Fruit fly (Drosophila melanogaster) whole organism, pupa: Measurements from ENCODE around the gene CG6441.

Source experiments
- CG13204 ChIP-seq: fragments of 200-800 bp; sonication (Bioruptor generic); optimal IDR thresholded peaks from 2 replicates; lab custom pipeline; 2018; ENCODE audit warnings: missing biosample characterization, mild to moderate bottlenecking, missing genetic modification characterization, moderate library complexity
- CG15710 ChIP-seq: fragments of 200-800 bp; sonication (Bioruptor generic); optimal IDR thresholded peaks from 2 replicates; lab custom pipeline; 2018; ENCODE audit warnings: missing biosample characterization, mild to moderate bottlenecking, missing genetic modification characterization, moderate library complexity

dm6 chr2L:7454112-7454511 lies 20.4 kb upstream of the CG6441 start, which contains the start of gene Gr28a:
- TF ChIP-seq CG13204 (GFP tag; lab: Kevin White, UChicago) (no peak), CG15710 (tag; lab: Kevin White, UChicago) (no peak)
